Worm (Caenorhabditis elegans): ENCODE results near the gene C45G7.13.

- TF ChIP-seq snpc-4 (tag; optimal IDR thresholded peaks at IDR 0.05) (no peak), unc-62 (GFP tag; optimal IDR thresholded peaks at IDR 0.05) (no peak), blmp-1 (tag; optimal IDR thresholded peaks at IDR 0.05) (no peak), bed-3 (GFP tag; optimal IDR thresholded peaks at IDR 0.05) (no peak), nhr-12 (tag; optimal IDR thresholded peaks at IDR 0.05) (no peak), mab-5 (tag; optimal IDR thresholded peaks at IDR 0.05) (no peak), nhr-237 (tag; optimal IDR thresholded peaks at IDR 0.05) (no peak), nhr-28 (tag; optimal IDR thresholded peaks at IDR 0.05) (no peak), cnd-1 (tag; optimal IDR thresholded peaks at IDR 0.05) (no peak), mep-1 (tag; optimal IDR thresholded peaks at IDR 0.05) (no peak)
These were observed 45.0 kb upstream of the C45G7.13 start for ce11 chrIV:2496084-2496483.

All from whole organism, mixed stage, embryonic.